Fruit fly (Drosophila melanogaster) whole organism, adult: ENCODE results near the gene Drsl4.
A peak's percentile ranks its signal among the peaks of the same experiment; 100 is the strongest.

ENCODE experiments used
- CG11617 ChIP-seq: fragments of 200-800 bp; sonication (Bioruptor generic); optimal IDR thresholded peaks from 2 replicates; lab custom pipeline; 2017; ENCODE audit warnings: mild to moderate bottlenecking, missing biosample characterization, missing genetic modification reagents, missing genetic modification characterization
- CG12768 ChIP-seq: fragments of 200-800 bp; sonication (Bioruptor generic); optimal IDR thresholded peaks from 2 replicates; lab custom pipeline; 2017; ENCODE audit warnings: missing biosample characterization, missing genetic modification characterization, mild to moderate bottlenecking, moderate library complexity, missing genetic modification reagents
- CG14711 ChIP-seq: fragments of 200-800 bp; sonication (Bioruptor generic); optimal IDR thresholded peaks from 2 replicates; lab custom pipeline; 2018; ENCODE audit warnings: missing biosample characterization, mild to moderate bottlenecking, missing genetic modification characterization, moderate library complexity
- CG1620 ChIP-seq: fragments of 200-800 bp; sonication (Bioruptor generic); optimal IDR thresholded peaks from 2 replicates; lab custom pipeline; 2016; ENCODE audit warnings: missing biosample characterization, missing genetic modification characterization
- CG33017 ChIP-seq: fragments of 200-800 bp; sonication (Bioruptor generic); optimal IDR thresholded peaks from 2 replicates; lab custom pipeline; 2018; ENCODE audit warnings: missing biosample characterization, mild to moderate bottlenecking, missing genetic modification characterization, moderate library complexity
- CG5204 ChIP-seq: fragments of 200-800 bp; sonication (Bioruptor generic); optimal IDR thresholded peaks from 2 replicates; lab custom pipeline; 2016; ENCODE audit warnings: missing biosample characterization, missing genetic modification characterization
- CG7045 ChIP-seq: fragments of 200-800 bp; sonication (Bioruptor generic); optimal IDR thresholded peaks from 2 replicates; lab custom pipeline; 2017; ENCODE audit warnings: missing biosample characterization, mild to moderate bottlenecking, missing genetic modification characterization
- CG7101 ChIP-seq: fragments of 200-800 bp; sonication (Bioruptor generic); optimal IDR thresholded peaks from 2 replicates; lab custom pipeline; 2018; ENCODE audit warnings: missing biosample characterization, mild to moderate bottlenecking, missing genetic modification characterization, moderate library complexity
- Clk ChIP-seq: fragments of 200-800 bp; sonication (Bioruptor generic); optimal IDR thresholded peaks from 2 replicates; lab custom pipeline; 2017; ENCODE audit warnings: missing biosample characterization, missing genetic modification characterization
- Crg-1 ChIP-seq: fragments of 200-800 bp; sonication (Bioruptor generic); optimal IDR thresholded peaks from 2 replicates; lab custom pipeline; 2016; ENCODE audit warnings: missing biosample characterization, missing genetic modification characterization
- Hr96 ChIP-seq: fragments of 200-800 bp; sonication (Bioruptor generic); optimal IDR thresholded peaks from 2 replicates; lab custom pipeline; 2016; ENCODE audit warnings: missing biosample characterization, missing genetic modification characterization
- Mnt ChIP-seq: fragments of 200-800 bp; sonication (Bioruptor generic); optimal IDR thresholded peaks from 2 replicates; lab custom pipeline; 2016; ENCODE audit warnings: missing biosample characterization, mild to moderate bottlenecking, missing genetic modification characterization
- bab1 ChIP-seq: fragments of 200-800 bp; sonication (Bioruptor generic); optimal IDR thresholded peaks from 3 replicates; lab custom pipeline; 2019; ENCODE audit warnings: missing biosample characterization, mild to moderate bottlenecking, missing genetic modification characterization, moderate library complexity
- cic ChIP-seq: fragments of 200-800 bp; sonication (Bioruptor generic); optimal IDR thresholded peaks from 2 replicates; lab custom pipeline; 2017; ENCODE audit warnings: missing biosample characterization, mild to moderate bottlenecking, missing genetic modification characterization, moderate library complexity
- cnc ChIP-seq, 2 experiments: fragments of >200 bp; optimal IDR thresholded peaks; 2 replicates each; lab custom pipeline; 2017
- kay ChIP-seq: fragments of 200-800 bp; sonication (Bioruptor generic); peaks from one replicate; lab custom pipeline; 2016; ENCODE audit warnings: missing biosample characterization, missing genetic modification characterization, borderline replicate concordance
- ovo ChIP-seq: fragments of 200-800 bp; sonication (Bioruptor generic); optimal IDR thresholded peaks from 2 replicates; lab custom pipeline; 2016; ENCODE audit warnings: missing biosample characterization, missing genetic modification characterization
- pad ChIP-seq: fragments of 200-800 bp; sonication (Bioruptor generic); optimal IDR thresholded peaks from 3 replicates; lab custom pipeline; 2017; ENCODE audit warnings: missing biosample characterization, missing genetic modification characterization, mild to moderate bottlenecking, moderate library complexity, missing genetic modification reagents
- tj ChIP-seq: fragments of 200-800 bp; sonication (Bioruptor generic); optimal IDR thresholded peaks from 3 replicates; lab custom pipeline; 2017; ENCODE audit warnings: missing biosample characterization, mild to moderate bottlenecking, missing genetic modification characterization, moderate library complexity
- toe ChIP-seq: fragments of 200-800 bp; sonication (Bioruptor generic); optimal IDR thresholded peaks from 2 replicates; lab custom pipeline; 2016; ENCODE audit warnings: missing biosample characterization, missing genetic modification characterization

Gene Drsl4

DNA sequence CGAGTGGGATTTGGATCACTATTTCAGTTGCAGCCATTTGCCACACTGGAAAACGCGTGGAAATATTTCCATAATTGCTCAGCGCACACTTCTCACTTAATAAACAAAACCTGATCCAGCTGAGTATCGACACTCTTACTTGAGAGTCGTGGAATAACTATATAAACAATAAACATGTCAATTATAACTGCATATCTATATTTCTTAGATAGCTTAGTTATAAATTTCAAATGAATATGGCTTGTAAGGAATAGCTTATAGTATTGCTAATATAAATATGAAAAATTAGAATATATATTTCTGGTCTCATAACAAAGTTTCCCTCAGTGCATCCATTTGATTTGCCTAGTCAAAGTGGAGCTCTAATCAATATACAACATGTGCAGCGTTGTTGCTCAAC lies 32.2 kb upstream of the Drsl4 start:
- TF ChIP-seq Mnt: no peak
- TF ChIP-seq Clk: no peak
- TF ChIP-seq tj (GFP tag; lab: Kevin White, UChicago): no peak
- no peak for TF ChIP-seq CG12768 (GFP tag; lab: Kevin White, UChicago)
- TF ChIP-seq kay (GFP tag; lab: Kevin White, UChicago): no peak
- no peak for TF ChIP-seq cnc (optimal IDR thresholded peaks at IDR 0.05; lab: Kevin White, UChicago)
- no peak for TF ChIP-seq bab1 (GFP tag; lab: Kevin White, UChicago)
- no peak for TF ChIP-seq Crg-1
- TF ChIP-seq CG7101 (tag; lab: Kevin White, UChicago): no peak
- no peak for TF ChIP-seq cic (GFP tag; lab: Kevin White, UChicago)
- TF ChIP-seq ovo (GFP tag; lab: Kevin White, UChicago): no peak
- no peak for TF ChIP-seq CG14711 (tag; lab: Kevin White, UChicago)
- no peak for TF ChIP-seq pad

DNA sequence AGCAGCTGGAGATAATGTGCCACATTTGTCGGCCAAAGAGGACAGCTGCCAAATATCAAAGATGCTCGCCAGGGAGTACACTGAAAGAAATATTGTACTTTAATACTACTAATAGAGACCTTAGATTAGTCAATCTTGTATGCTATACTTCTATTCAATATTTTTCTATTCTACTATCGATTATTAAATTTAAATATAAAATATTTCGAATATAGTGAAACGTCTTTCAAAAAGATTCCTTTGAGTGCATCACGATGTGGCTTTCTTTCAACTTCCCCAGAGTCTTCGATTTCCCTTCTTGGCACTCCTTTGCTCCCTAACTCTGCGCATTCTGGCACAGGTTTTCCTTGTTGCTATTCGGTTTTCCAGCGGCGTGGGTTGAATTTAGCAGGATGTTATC lies 30.5 kb upstream of the Drsl4 start:
- TF ChIP-seq pad (no peak), CG11617 (no peak), Clk (no peak), kay (GFP tag; lab: Kevin White, UChicago) (no peak), CG33017 (tag; lab: Kevin White, UChicago) (no peak), CG1620 (GFP tag; lab: Kevin White, UChicago) (no peak), Hr96 (GFP tag; lab: Kevin White, UChicago) (no peak), CG14711 (tag; lab: Kevin White, UChicago) (no peak), cnc (optimal IDR thresholded peaks at IDR 0.05; lab: Kevin White, UChicago) (no peak), Mnt (no peak), CG7101 (tag; lab: Kevin White, UChicago) (no peak), bab1 (GFP tag; lab: Kevin White, UChicago) (no peak), ovo (GFP tag; lab: Kevin White, UChicago) (no peak), tj (GFP tag; lab: Kevin White, UChicago) (no peak), CG5204 (GFP tag; lab: Kevin White, UChicago) (no peak), CG7045 (no peak)

dm6 chr3L:3288414-3288813 lies 27.0 kb upstream of the Drsl4 start:
- TF ChIP-seq CG1620 (GFP tag; lab: Kevin White, UChicago): no peak
- TF ChIP-seq pad: no peak
- TF ChIP-seq CG11617: no peak
- TF ChIP-seq Hr96 (GFP tag; lab: Kevin White, UChicago): no peak
- TF ChIP-seq CG12768 (GFP tag; lab: Kevin White, UChicago): no peak
- peak; percentile 39 for TF ChIP-seq kay (GFP tag; lab: Kevin White, UChicago)
- TF ChIP-seq CG7045: no peak

DNA sequence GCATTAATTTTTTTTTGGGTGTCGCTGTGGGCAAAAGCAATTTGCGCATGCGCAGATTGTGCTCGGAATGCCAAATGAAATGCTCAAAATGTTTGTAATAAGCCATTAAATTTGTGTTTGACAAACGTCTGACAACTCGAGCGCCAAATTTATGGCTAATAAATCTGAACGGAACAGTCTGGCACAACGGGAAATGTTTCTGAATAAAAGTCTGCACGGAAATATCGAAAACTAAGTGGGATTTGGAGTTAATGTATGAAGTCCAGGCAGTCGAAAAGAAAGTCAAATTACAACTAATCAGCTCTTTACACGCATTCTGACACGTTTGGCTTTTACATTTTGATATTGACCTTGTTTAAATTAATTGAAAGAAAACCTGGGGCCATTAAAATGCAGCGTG lies 24.3 kb upstream of the Drsl4 start, which contains the start of gene CG12009:
CG12009 (plus strand) TSS at position 301 of the 400 bp plus-strand sequence.
- TF ChIP-seq CG14711 (tag; lab: Kevin White, UChicago) (no peak), CG11617 (no peak), ovo (GFP tag; lab: Kevin White, UChicago) (no peak), bab1 (GFP tag; lab: Kevin White, UChicago) (no peak), tj (GFP tag; lab: Kevin White, UChicago) (no peak)

DNA sequence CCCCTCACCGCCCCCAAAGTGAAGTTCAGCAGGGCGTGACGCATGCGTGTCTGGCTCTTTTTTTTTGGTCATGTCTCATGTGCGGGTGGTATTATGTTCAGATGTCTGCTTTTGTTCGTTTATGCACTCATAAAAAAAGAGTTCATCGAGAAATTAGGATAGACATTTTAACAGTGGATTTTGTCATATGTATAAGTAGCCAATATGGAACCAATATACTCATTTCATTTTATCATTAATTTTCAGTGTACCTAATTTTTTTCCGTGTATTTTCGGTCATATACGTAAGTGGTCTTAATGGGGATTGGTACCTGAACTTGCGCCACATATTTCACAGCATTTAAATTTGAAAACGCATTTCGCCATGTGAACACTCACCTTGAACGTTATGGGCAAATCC lies 15.1 kb upstream of the Drsl4 start:
- no peak for TF ChIP-seq CG12768 (GFP tag; lab: Kevin White, UChicago)
- TF ChIP-seq pad: no peak
- no peak for TF ChIP-seq Crg-1
- no peak for TF ChIP-seq CG14711 (tag; lab: Kevin White, UChicago)
- no peak for TF ChIP-seq CG1620 (GFP tag; lab: Kevin White, UChicago)
- no peak for TF ChIP-seq cic (GFP tag; lab: Kevin White, UChicago)
- TF ChIP-seq cnc (optimal IDR thresholded peaks at IDR 0.05; lab: Kevin White, UChicago): no peak
- TF ChIP-seq toe (GFP tag; lab: Kevin White, UChicago): no peak
- no peak for TF ChIP-seq Clk
- no peak for TF ChIP-seq tj (GFP tag; lab: Kevin White, UChicago)
- no peak for TF ChIP-seq CG7045
- no peak for TF ChIP-seq CG7101 (tag; lab: Kevin White, UChicago)
- TF ChIP-seq ovo (GFP tag; lab: Kevin White, UChicago): no peak
- no peak for TF ChIP-seq Mnt
- no peak for TF ChIP-seq CG5204 (GFP tag; lab: Kevin White, UChicago)
- no peak for TF ChIP-seq bab1 (GFP tag; lab: Kevin White, UChicago)
- no peak for TF ChIP-seq CG11617

dm6 chr3L:3301171-3301738 lies 14.2 kb upstream of the Drsl4 start:
- TF ChIP-seq CG7045: peak; percentile 82
- peak; percentile 0 for TF ChIP-seq bab1 (GFP tag; lab: Kevin White, UChicago)
- peak; percentile 78 for TF ChIP-seq kay (GFP tag; lab: Kevin White, UChicago)
- peak; percentile 57 for TF ChIP-seq toe (GFP tag; lab: Kevin White, UChicago)
- peak; percentile 69 for TF ChIP-seq Hr96 (GFP tag; lab: Kevin White, UChicago)
- peak; percentile 59 for TF ChIP-seq cic (GFP tag; lab: Kevin White, UChicago)
- peak; percentile 80 for TF ChIP-seq CG33017 (tag; lab: Kevin White, UChicago)
- peak; percentile 69 for TF ChIP-seq CG14711 (tag; lab: Kevin White, UChicago)
- TF ChIP-seq CG11617: peak; percentile 78
- peak; percentile 56 for TF ChIP-seq tj (GFP tag; lab: Kevin White, UChicago)
- peak; percentile 22 for TF ChIP-seq Mnt
- no peak for TF ChIP-seq CG1620 (GFP tag; lab: Kevin White, UChicago)
- TF ChIP-seq Crg-1: peak; percentile 12
- TF ChIP-seq CG12768 (GFP tag; lab: Kevin White, UChicago): peak; percentile 49
- TF ChIP-seq cnc (optimal IDR thresholded peaks at IDR 0.05; lab: Kevin White, UChicago): no peak
- TF ChIP-seq CG5204 (GFP tag; lab: Kevin White, UChicago): peak; percentile 71
- peak; percentile 72 for TF ChIP-seq CG7101 (tag; lab: Kevin White, UChicago)
- TF ChIP-seq pad: peak; percentile 7
- peak; percentile 23 for TF ChIP-seq Clk
- TF ChIP-seq ovo (GFP tag; lab: Kevin White, UChicago): no peak
